Worm (Caenorhabditis elegans): ENCODE results near the gene C18A11.2.

C18A11.2 gene

ce11 chrX:8103899-8104298, 36.5 kb downstream of the C18A11.2 start, which contains the start of gene K07E3.2 (continued):
- no peak for TF ChIP-seq fos-1 (tag; optimal IDR thresholded peaks at IDR 0.05)

ce11 chrX:8107921-8108320, 40.6 kb downstream of the C18A11.2 start, which contains the start of gene K07E3.9:
K07E3.9 (plus strand) TSS chrX:8108221.
- no peak for TF ChIP-seq F26F4.8 (GFP tag; conservative IDR thresholded peaks at IDR 0.05)
- no peak for TF ChIP-seq dmd-6 (GFP tag; IDR thresholded peaks at IDR 0.05)
- no peak for TF ChIP-seq T26A8.4 (GFP tag; IDR thresholded peaks at IDR 0.05)
- TF ChIP-seq unc-62 (GFP tag; optimal IDR thresholded peaks at IDR 0.05 in 1 of 2): no peak
- no peak for TF ChIP-seq unc-62 (tag; optimal IDR thresholded peaks at IDR 0.05)
- TF ChIP-seq dpl-1 (GFP tag; optimal IDR thresholded peaks at IDR 0.05): no peak
- TF ChIP-seq dve-1 (tag; optimal IDR thresholded peaks at IDR 0.05; ENCODE audit: insufficient read depth): no peak
- TF ChIP-seq dmd-8 (GFP tag; IDR thresholded peaks at IDR 0.05): no peak
- TF ChIP-seq daf-12 (tag; optimal IDR thresholded peaks at IDR 0.05): no peak
- TF ChIP-seq ctbp-1 (GFP tag; IDR thresholded peaks at IDR 0.05): no peak
- no peak for TF ChIP-seq nhr-237 (tag; optimal IDR thresholded peaks at IDR 0.05)
- TF ChIP-seq egl-27 (tag; optimal IDR thresholded peaks at IDR 0.05): no peak
- TF ChIP-seq nhr-25 (tag; optimal IDR thresholded peaks at IDR 0.05; ENCODE audit: borderline replicate concordance, insufficient read depth): no peak
- no peak for TF ChIP-seq attf-4 (tag; optimal IDR thresholded peaks at IDR 0.05)
- no peak for TF ChIP-seq nhr-77 (tag; optimal IDR thresholded peaks at IDR 0.05)

ce11 chrX:8109531-8109930, 42.2 kb downstream of the C18A11.2 start:
- peak; percentile 43 for TF ChIP-seq nhr-11 (tag; optimal IDR thresholded peaks at IDR 0.05)
- 0 out of 2 replicates have a peak, but pooled peaks have one; percentile 51 for TF ChIP-seq T26A8.4 (GFP tag; IDR thresholded peaks at IDR 0.05)
- TF ChIP-seq hlh-30 (tag; optimal IDR thresholded peaks at IDR 0.05; ENCODE audit: insufficient read depth): peak; percentile 8
- peak; percentile 47 for TF ChIP-seq aha-1 (tag)
- no peak for TF ChIP-seq pha-4 (GFP tag; IDR thresholded peaks at IDR 0.05)
- peak; percentile 1 for TF ChIP-seq pha-4 (tag; optimal IDR thresholded peaks at IDR 0.05)
- 0 out of 2 replicates have a peak, but pooled peaks have one; percentile 19 for TF ChIP-seq ctbp-1 (GFP tag; IDR thresholded peaks at IDR 0.05)
- no peak for TF ChIP-seq fkh-10 (GFP tag; optimal IDR thresholded peaks at IDR 0.05)
- peak; percentile 70 for TF ChIP-seq hmg-1.1 (GFP tag; IDR thresholded peaks at IDR 0.05)
- peak; percentile 57 for TF ChIP-seq hlh-11 (tag; optimal IDR thresholded peaks at IDR 0.05)
- no peak for TF ChIP-seq nhr-25 (tag; optimal IDR thresholded peaks at IDR 0.05; ENCODE audit: borderline replicate concordance, insufficient read depth)
- no peak for TF ChIP-seq mxl-3 (GFP tag; optimal IDR thresholded peaks at IDR 0.05)
- TF ChIP-seq nhr-77 (tag; optimal IDR thresholded peaks at IDR 0.05): peak; percentile 26
- TF ChIP-seq daf-16 (GFP tag; optimal IDR thresholded peaks at IDR 0.05): no peak
- peak; percentile 54 for TF ChIP-seq daf-16 (tag; optimal IDR thresholded peaks at IDR 0.05)
- TF ChIP-seq mep-1 (tag; optimal IDR thresholded peaks at IDR 0.05): peak; percentile 75
- TF ChIP-seq dve-1 (tag; optimal IDR thresholded peaks at IDR 0.05; ENCODE audit: insufficient read depth): peak; percentile 80
- TF ChIP-seq jun-1 (tag; optimal IDR thresholded peaks at IDR 0.05): no peak
- peak; percentile 71 for TF ChIP-seq mes-2 (tag; optimal IDR thresholded peaks at IDR 0.05; ENCODE audit: poor library complexity, severe bottlenecking)
- TF ChIP-seq zip-2 (tag; optimal IDR thresholded peaks at IDR 0.05): peak; percentile 18
- TF ChIP-seq rbr-2 (tag; optimal IDR thresholded peaks at IDR 0.05): peak; percentile 8
- peak; percentile 55 for TF ChIP-seq dpl-1 (GFP tag; optimal IDR thresholded peaks at IDR 0.05)
- no peak for TF ChIP-seq egl-43 (GFP tag; IDR thresholded peaks at IDR 0.05)

- TF ChIP-seq aha-1 (tag) (peak; percentile 57), T26A8.4 (GFP tag; IDR thresholded peaks at IDR 0.05) (no peak)
Measured at ce11 chrX:8110193-8110592, 42.8 kb downstream of the C18A11.2 start, which contains the start of gene K07E3.1. K07E3.1 (plus strand) TSS chrX:8110439.

ce11 chrX:8116157-8116556, 48.8 kb downstream of the C18A11.2 start, which contains the start of gene hlh-8:
hlh-8 (plus strand) TSS chrX:8116457.
- TF ChIP-seq ztf-11 (tag; optimal IDR thresholded peaks at IDR 0.05) (no peak), T20F7.1 (GFP tag; optimal IDR thresholded peaks at IDR 0.05) (no peak), spr-3 (GFP tag; optimal IDR thresholded peaks at IDR 0.05) (no peak), Y105C5A.15 (GFP tag; IDR thresholded peaks at IDR 0.05) (no peak), lin-1 (GFP tag; IDR thresholded peaks at IDR 0.05) (no peak), hif-1 (tag; optimal IDR thresholded peaks at IDR 0.05) (no peak), zfp-3 (GFP tag; conservative IDR thresholded peaks at IDR 0.05) (no peak), mes-2 (tag; optimal IDR thresholded peaks at IDR 0.05; ENCODE audit: poor library complexity, severe bottlenecking) (no peak), fkh-10 (GFP tag; optimal IDR thresholded peaks at IDR 0.05) (no peak), pha-4 (GFP tag; IDR thresholded peaks at IDR 0.05) (no peak), pha-4 (tag; optimal IDR thresholded peaks at IDR 0.05) (no peak), dmd-8 (GFP tag; IDR thresholded peaks at IDR 0.05) (no peak), unc-130 (GFP tag; optimal IDR thresholded peaks at IDR 0.05) (no peak), F49E8.2 (tag; optimal IDR thresholded peaks at IDR 0.05; ENCODE audit: borderline replicate concordance) (no peak), Y75B8A.6 (GFP tag; IDR thresholded peaks at IDR 0.05) (no peak), ctbp-1 (GFP tag; IDR thresholded peaks at IDR 0.05) (no peak), lin-29 (GFP tag; IDR thresholded peaks at IDR 0.05) (no peak), nhr-11 (tag; optimal IDR thresholded peaks at IDR 0.05) (no peak)
